Worm (Caenorhabditis elegans): ENCODE results near the gene bath-9.

ce11 chrII:3385736-3386135, 8.8 kb downstream of the bath-9 start, which contains the start of gene T06D4.2:
- TF ChIP-seq elt-2 (tag; optimal IDR thresholded peaks at IDR 0.05): no peak
- no peak for TF ChIP-seq pax-1 (tag; optimal IDR thresholded peaks at IDR 0.05)
- TF ChIP-seq unc-86 (tag; optimal IDR thresholded peaks at IDR 0.05): no peak
- no peak for TF ChIP-seq pag-3 (tag; optimal IDR thresholded peaks at IDR 0.05; ENCODE audit: borderline replicate concordance)
- no peak for TF ChIP-seq unc-3 (GFP tag; conservative IDR thresholded peaks at IDR 0.05)
- no peak for TF ChIP-seq unc-3 (tag; optimal IDR thresholded peaks at IDR 0.05)
- TF ChIP-seq ceh-31 (tag; optimal IDR thresholded peaks at IDR 0.05): no peak
- no peak for TF ChIP-seq ceh-9 (tag; optimal IDR thresholded peaks at IDR 0.05)
- TF ChIP-seq pha-4 (tag; optimal IDR thresholded peaks at IDR 0.05): no peak
- no peak for TF ChIP-seq eyg-1 (tag; optimal IDR thresholded peaks at IDR 0.05)
- TF ChIP-seq fkh-10 (GFP tag; optimal IDR thresholded peaks at IDR 0.05): no peak
- no peak for TF ChIP-seq ceh-6 (GFP tag; optimal IDR thresholded peaks at IDR 0.05)

Measured in whole organism, late embryonic.